Worm (Caenorhabditis elegans): ENCODE data around the gene H06A10.1.

The H06A10.1 gene

DNA sequence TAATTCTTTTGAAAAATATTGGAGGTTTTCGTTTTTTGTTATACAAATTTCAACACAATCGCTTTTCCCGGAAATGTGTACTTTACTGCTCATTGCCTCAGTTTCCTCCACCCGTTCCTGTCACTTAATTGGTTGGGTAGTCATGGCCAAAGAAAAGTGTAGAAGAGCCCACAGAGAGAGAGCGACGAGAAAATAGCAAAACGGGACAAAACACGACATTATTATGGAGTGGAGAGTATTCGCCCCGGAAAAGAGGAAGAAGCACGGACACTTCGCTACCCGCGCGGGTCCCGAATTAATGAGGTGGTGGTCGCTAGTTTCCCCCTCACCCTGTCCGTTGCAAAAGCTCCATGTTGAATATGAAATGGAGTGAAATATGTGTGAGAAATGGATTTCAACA is 3.5 kb upstream of the H06A10.1 start:
- no peak for TF ChIP-seq ceh-9 (tag; optimal IDR thresholded peaks at IDR 0.05)
- peak; percentile 1 for TF ChIP-seq ceh-14 (tag; optimal IDR thresholded peaks at IDR 0.05)
- TF ChIP-seq ahr-1 (tag; optimal IDR thresholded peaks at IDR 0.05): no peak
- TF ChIP-seq C08G9.2 (tag; optimal IDR thresholded peaks at IDR 0.05): no peak
- TF ChIP-seq lim-6 (tag; optimal IDR thresholded peaks at IDR 0.05): no peak
- no peak for TF ChIP-seq elt-2 (tag; optimal IDR thresholded peaks at IDR 0.05)
- TF ChIP-seq fkh-6 (tag; optimal IDR thresholded peaks at IDR 0.05): no peak
- peak; percentile 34 for TF ChIP-seq unc-42 (tag; optimal IDR thresholded peaks at IDR 0.05)
- TF ChIP-seq nfya-1 (tag; optimal IDR thresholded peaks at IDR 0.05): peak; percentile 19
- no peak for TF ChIP-seq ceh-30 (tag; optimal IDR thresholded peaks at IDR 0.05)
- peak; percentile 2 for TF ChIP-seq ceh-19 (GFP tag; optimal IDR thresholded peaks at IDR 0.05)
- TF ChIP-seq ceh-31 (tag; optimal IDR thresholded peaks at IDR 0.05): peak; percentile 43
- no peak for TF ChIP-seq hlh-13 (GFP tag; optimal IDR thresholded peaks at IDR 0.05)
- peak; percentile 51 for TF ChIP-seq sdc-2 (tag; optimal IDR thresholded peaks at IDR 0.05)
- no peak for TF ChIP-seq sox-2 (GFP tag; IDR thresholded peaks at IDR 0.05)
- peak; percentile 25 for TF ChIP-seq dmd-4 (tag; optimal IDR thresholded peaks at IDR 0.05; ENCODE audit: borderline replicate concordance)
- no peak for TF ChIP-seq ceh-48 (tag; optimal IDR thresholded peaks at IDR 0.05)

DNA sequence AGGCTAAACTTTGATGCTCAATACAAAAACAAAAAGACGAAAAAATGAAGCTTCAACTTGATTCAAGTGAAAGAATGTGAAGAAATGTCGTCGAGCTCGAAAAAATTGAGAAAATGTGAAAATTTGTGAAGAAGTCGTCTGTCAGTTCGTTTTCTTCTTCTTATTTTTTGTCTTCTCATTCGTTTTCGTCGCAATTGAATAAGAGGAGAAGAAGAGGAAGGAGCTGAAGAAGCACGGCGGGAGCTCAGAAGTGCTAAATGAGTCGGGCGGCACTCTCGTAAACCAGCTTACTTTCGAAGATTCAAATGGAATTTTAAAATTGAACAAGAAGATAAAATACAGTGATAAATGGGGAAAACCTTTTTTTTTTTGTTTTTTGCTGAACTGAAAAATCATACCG is 2.1 kb upstream of the H06A10.1 start:
- peak; percentile 5 for TF ChIP-seq unc-42 (tag; optimal IDR thresholded peaks at IDR 0.05)
- TF ChIP-seq pat-9 (tag; optimal IDR thresholded peaks at IDR 0.05): no peak

DNA sequence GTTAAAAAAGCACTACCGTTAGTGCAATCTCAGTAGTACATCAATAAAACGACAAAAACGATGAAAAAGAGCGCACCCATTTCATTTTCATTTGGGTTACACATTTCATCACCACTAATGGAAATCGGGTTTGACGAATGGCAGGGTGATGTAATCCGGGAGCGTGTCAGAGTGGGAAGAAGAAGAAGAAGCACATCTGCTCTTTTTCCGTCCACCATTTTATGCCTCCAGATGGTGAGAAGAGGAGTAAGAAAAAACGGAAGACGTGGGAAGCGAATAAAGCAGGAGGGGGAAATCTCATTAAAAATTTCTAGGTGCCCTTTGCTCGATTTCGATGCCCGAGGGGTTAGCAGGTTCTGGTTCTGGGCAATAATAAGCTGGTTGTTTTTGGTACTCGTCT is 1.3 kb upstream of the H06A10.1 start:
- no peak for TF ChIP-seq pag-3 (tag; optimal IDR thresholded peaks at IDR 0.05; ENCODE audit: borderline replicate concordance)
- no peak for TF ChIP-seq syd-9 (tag; optimal IDR thresholded peaks at IDR 0.05)
- peak; percentile 42 for TF ChIP-seq unc-42 (tag; optimal IDR thresholded peaks at IDR 0.05)
- TF ChIP-seq ceh-31 (tag; optimal IDR thresholded peaks at IDR 0.05): peak; percentile 8

DNA sequence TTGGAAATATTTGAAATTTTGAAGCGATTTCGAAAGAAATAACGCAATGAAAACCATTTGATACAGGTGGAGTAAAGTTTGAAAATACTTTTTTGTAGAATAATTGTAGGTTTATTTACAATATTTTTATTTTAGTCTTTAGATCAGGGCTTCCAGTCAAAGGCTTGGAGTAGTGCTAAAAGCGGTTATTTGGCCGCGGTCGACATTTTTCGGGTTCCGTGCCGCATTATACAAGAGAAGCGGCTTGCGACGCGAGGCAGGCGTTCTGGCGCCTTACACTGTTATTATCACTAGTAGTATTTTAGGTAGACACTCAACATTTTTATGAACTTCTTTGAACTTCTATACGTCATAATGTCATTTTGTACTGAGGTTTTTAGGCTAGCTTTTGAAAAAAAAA is 840 bp upstream of the H06A10.1 start:
- TF ChIP-seq dve-1 (tag; optimal IDR thresholded peaks at IDR 0.05): no peak
- no peak for TF ChIP-seq unc-86 (tag; optimal IDR thresholded peaks at IDR 0.05)
- TF ChIP-seq zip-5 (tag; optimal IDR thresholded peaks at IDR 0.05): no peak
- TF ChIP-seq pqm-1 (tag; optimal IDR thresholded peaks at IDR 0.05): no peak
- no peak for TF ChIP-seq ceh-24 (tag; optimal IDR thresholded peaks at IDR 0.05)
- no peak for TF ChIP-seq ceh-30 (tag; optimal IDR thresholded peaks at IDR 0.05)
- TF ChIP-seq lim-6 (tag; optimal IDR thresholded peaks at IDR 0.05): no peak
- TF ChIP-seq pha-4 (tag; optimal IDR thresholded peaks at IDR 0.05): no peak
- TF ChIP-seq sox-4 (tag; optimal IDR thresholded peaks at IDR 0.05): no peak
- no peak for TF ChIP-seq eyg-1 (tag; optimal IDR thresholded peaks at IDR 0.05)
- TF ChIP-seq ceh-19 (GFP tag; optimal IDR thresholded peaks at IDR 0.05): no peak
- TF ChIP-seq F13H6.1 (tag; optimal IDR thresholded peaks at IDR 0.05): no peak
- no peak for TF ChIP-seq pha-2 (tag; optimal IDR thresholded peaks at IDR 0.05)

DNA sequence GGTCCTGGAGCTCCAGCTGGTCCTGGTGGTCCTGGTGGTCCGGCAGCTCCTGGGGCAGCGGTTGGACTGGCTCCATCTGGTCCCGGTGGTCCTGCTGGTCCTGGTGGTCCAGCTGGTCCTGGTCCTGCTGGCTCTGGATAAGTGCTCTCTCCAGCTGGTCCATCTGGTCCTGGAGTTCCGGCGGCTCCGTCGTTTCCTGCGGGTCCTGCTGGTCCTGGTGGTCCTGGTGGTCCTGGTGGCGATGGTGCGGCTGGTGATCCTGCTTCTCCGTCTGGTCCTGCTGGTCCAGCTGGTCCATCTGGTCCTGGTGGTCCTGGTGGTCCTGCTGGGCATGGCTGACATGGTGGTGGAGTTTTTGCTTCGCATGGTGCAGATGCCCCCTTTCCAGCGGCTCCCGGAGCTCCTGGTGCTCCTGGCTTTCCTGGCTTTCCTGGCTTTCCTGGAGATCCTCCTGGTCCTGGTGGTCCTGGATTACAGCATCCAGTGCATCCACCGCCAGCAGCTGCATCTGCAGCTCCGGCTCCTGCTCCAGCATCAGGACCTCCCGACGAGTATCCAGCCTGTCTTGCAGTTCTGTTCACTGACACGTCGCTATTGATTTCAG is 3.0 kb downstream of the H06A10.1 start:
- TF ChIP-seq sdc-2 (tag; optimal IDR thresholded peaks at IDR 0.05) (no peak), pha-2 (tag; optimal IDR thresholded peaks at IDR 0.05) (no peak), hlh-6 (tag; optimal IDR thresholded peaks at IDR 0.05) (peak; percentile 36)

DNA sequence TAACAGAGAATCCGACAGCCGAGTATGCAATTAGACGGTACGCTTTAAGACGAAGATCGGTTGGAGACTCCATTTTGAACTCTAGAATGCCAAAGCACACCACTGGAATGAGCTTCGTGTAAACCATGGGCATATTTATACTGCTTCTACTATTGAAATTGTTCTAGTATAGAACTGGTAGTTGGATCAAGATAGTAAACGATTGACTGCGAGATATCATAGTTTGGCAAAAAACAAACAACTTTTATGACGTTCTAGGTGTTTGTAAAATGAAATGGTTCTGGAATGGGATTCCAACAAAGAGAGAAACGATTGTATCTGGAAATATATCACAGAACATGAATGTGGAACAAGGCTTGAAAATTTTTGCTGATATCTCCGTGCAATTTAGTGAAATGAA is 3.7 kb downstream of the H06A10.1 start, which contains the start of gene col-185:
Gene col-185, minus strand, starts transcription at position 101 of the 400 bp plus-strand sequence.
- TF ChIP-seq ceh-24 (tag; optimal IDR thresholded peaks at IDR 0.05): no peak
- no peak for TF ChIP-seq dve-1 (tag; optimal IDR thresholded peaks at IDR 0.05)
- TF ChIP-seq ceh-9 (tag; optimal IDR thresholded peaks at IDR 0.05): no peak
- no peak for TF ChIP-seq lin-11 (tag; optimal IDR thresholded peaks at IDR 0.05)

All from whole organism, late embryonic.